Worm (Caenorhabditis elegans) whole organism, L3 larva: Measurements from ENCODE around the gene Y113G7A.12.

Source experiments
- ceh-82 ChIP-seq: fragments of 150-350 bp; optimal IDR thresholded peaks from 2 replicates; lab custom pipeline; 2014; ENCODE audit warnings: missing biosample characterization, missing genetic modification characterization
- egl-27 ChIP-seq: sonication (generic microtip); optimal IDR thresholded peaks from 4 replicates; lab custom pipeline; 2017; ENCODE audit warnings: missing biosample characterization, missing genetic modification reagents, missing genetic modification characterization
- elt-2 ChIP-seq: sonication (generic microtip); optimal IDR thresholded peaks from 2 replicates; lab custom pipeline; 2016; ENCODE audit warnings: missing genetic modification reagents, mild to moderate bottlenecking, missing genetic modification characterization, missing compliant biosample characterization
- elt-3 ChIP-seq, 3 experiments: fragments of 150-350 bp in 1 of 3; sonication (generic microtip) in 2 of 3; optimal IDR thresholded peaks; 2 replicates in 2 of 3; 4 replicates in 1 of 3; lab custom pipeline; 2014 to 2017; ENCODE audit warnings: missing biosample characterization in 3 of 3, missing genetic modification characterization in 3 of 3
- fos-1 ChIP-seq: fragments of 150-350 bp; optimal IDR thresholded peaks from 2 replicates; lab custom pipeline; 2014; ENCODE audit warnings: missing biosample characterization, missing genetic modification characterization
- lin-39 ChIP-seq: fragments of 150-350 bp; optimal IDR thresholded peaks from 2 replicates; lab custom pipeline; 2018; ENCODE audit warnings: missing biosample characterization, missing genetic modification reagents, missing genetic modification characterization
- mdl-1 ChIP-seq: fragments of 150-350 bp; optimal IDR thresholded peaks from 2 replicates; lab custom pipeline; 2014; ENCODE audit warnings: missing biosample characterization, missing genetic modification characterization
- nhr-12 ChIP-seq: fragments of 150-350 bp; optimal IDR thresholded peaks from 2 replicates; lab custom pipeline; 2014; ENCODE audit warnings: missing biosample characterization, missing genetic modification characterization
- skn-1 ChIP-seq: fragments of 150-350 bp; optimal IDR thresholded peaks from 2 replicates; lab custom pipeline; 2014; ENCODE audit warnings: missing biosample characterization, missing genetic modification characterization
- snpc-4 ChIP-seq: fragments of 150-350 bp; optimal IDR thresholded peaks from 2 replicates; lab custom pipeline; 2014; ENCODE audit warnings: missing biosample characterization, missing genetic modification characterization
- zag-1 ChIP-seq: fragments of 150-350 bp; optimal IDR thresholded peaks from 2 replicates; lab custom pipeline; 2014; ENCODE audit warnings: missing biosample characterization, missing genetic modification characterization
- ztf-4 ChIP-seq: fragments of 150-350 bp; optimal IDR thresholded peaks from 2 replicates; lab custom pipeline; 2014; ENCODE audit warnings: missing biosample characterization, missing genetic modification characterization

DNA sequence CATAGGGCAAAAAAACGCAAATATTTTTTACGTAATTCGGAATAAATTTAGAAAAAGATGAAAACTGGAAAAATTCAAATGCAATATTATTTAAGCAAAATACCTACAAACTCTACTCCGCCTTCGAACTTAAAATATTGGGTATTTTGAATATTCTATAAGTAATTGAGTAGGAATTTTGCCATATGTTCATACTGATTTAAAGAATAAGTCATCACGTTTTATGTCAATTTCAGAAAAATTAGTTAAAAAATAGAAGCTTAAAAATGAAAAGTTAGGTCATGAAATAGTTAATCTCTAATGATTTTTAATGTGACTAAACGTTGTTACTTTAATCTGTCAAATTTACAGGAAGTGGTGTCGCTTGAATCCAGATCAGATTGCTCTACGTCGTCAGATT is 9.0 kb downstream of the Y113G7A.12 start, which contains the start of gene F19B2.7:
- TF ChIP-seq elt-3 (tag; optimal IDR thresholded peaks at IDR 0.05; lab: Kevin White, UChicago) = no peak
- no peak for TF ChIP-seq zag-1 (tag; lab: Kevin White, UChicago)
- no peak for TF ChIP-seq skn-1 (tag; lab: Kevin White, UChicago)
- TF ChIP-seq egl-27 = no peak
- no peak for TF ChIP-seq mdl-1 (tag; lab: Kevin White, UChicago)
- TF ChIP-seq ceh-82 (tag; lab: Kevin White, UChicago) = no peak
- no peak for TF ChIP-seq snpc-4 (tag; lab: Kevin White, UChicago)
- TF ChIP-seq fos-1 = no peak
- no peak for TF ChIP-seq ztf-4 (tag; lab: Kevin White, UChicago)
- TF ChIP-seq elt-2 = no peak
- TF ChIP-seq nhr-12 = no peak
- no peak for TF ChIP-seq lin-39 (tag; lab: Kevin White, UChicago)
